Fruit fly (Drosophila melanogaster) whole organism: ENCODE data around the gene CG42304.

ENCODE experiments used
- CG8478 ChIP-seq: fragments of >200 bp; optimal IDR thresholded peaks from 2 replicates; lab custom pipeline; 2018; ENCODE audit warnings: inconsistent platforms
- Dll ChIP-seq: fragments of >200 bp; optimal IDR thresholded peaks from 2 replicates; lab custom pipeline; 2017
- EcR ChIP-seq, 2 experiments: fragments of >200 bp; optimal IDR thresholded peaks; 2 replicates each; lab custom pipeline; 2017; ENCODE audit warnings: missing biosample characterization in 2 of 2, missing genetic modification characterization in 2 of 2, missing genetic modification reagents in 2 of 2
- pan ChIP-seq: fragments of >200 bp; optimal IDR thresholded peaks from 2 replicates; lab custom pipeline; 2017
- psq ChIP-seq: fragments of >200 bp; optimal IDR thresholded peaks from 2 replicates; lab custom pipeline; 2017
- usp ChIP-seq: fragments of >200 bp; optimal IDR thresholded peaks from 2 replicates; lab custom pipeline; 2017; ENCODE audit warnings: missing biosample characterization, missing genetic modification characterization, mixed read lengths

CG42304 gene

DNA sequence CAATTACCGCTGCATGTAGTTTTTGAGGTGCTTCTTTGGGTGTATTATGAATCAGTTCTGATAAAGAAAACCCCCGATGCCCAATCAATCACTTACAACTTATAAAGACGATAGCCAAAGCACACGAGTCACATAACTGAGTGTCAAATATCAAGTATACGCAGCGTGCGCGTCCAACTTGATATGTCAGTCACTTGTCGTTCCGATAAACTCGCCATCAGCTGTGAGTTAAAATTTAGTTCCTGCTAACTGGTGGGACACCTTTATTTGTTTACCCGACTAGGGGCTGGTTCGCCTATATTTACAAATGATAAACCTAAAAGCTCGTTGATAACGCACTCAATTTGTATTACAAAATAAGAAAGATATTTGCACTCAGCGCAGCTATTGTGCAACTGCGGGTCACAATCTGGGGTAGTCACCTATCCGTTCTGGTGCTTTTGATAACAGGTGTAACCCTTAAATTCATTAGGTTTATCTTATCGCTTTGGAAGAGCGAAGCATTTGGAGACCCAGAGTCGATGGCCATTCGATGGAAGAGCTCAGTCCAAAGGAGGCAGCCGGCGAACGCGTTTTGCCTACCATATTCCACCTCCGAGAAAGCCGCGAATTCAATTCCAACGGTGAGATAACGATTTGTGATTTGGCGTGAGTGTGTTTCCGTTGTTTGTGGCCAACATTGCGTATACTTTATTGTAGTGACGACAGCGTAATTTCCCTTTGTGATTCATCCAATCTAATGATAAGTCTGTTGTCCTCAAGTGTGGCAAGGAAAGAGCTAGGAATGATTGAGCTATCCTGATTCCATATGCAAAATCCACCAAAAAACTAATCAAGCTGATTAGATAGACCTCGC, 4.1 kb upstream of the CG42304 start, which contains the start of gene CG1246:
Gene CG1246 (plus strand): TSS at position 526 of the 856 bp plus-strand sequence.
- TF ChIP-seq usp (GFP tag; lab: Kevin White, UChicago) (no peak), Dll (lab: Kevin White, UChicago) (no peak), CG8478 (lab: Kevin White, UChicago) (no peak)

DNA sequence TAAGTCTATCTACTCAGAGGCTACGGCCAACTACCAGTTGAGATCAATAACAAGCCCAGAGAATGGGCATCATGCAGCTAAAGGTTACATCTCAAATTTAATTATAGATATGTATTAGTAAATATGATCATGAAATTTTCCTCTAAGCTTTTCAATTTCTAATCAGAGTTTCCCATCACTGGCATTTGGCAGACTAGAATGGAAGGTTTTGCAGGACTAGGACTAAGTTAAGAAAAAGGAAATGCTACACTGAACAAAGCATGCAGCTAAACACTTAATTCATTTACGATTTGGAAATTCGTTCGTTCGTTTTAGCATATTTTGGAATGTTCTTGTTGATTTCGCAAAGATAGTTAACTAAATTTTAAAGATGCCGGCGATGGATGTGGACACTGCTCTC, 7.5 kb downstream of the CG42304 start, which contains the start of gene CG33233:
Gene CG33233 (plus strand): TSS at position 301 of the 400 bp plus-strand sequence.
- TF ChIP-seq Dll (lab: Kevin White, UChicago) (no peak), CG8478 (lab: Kevin White, UChicago) (no peak), pan (lab: Kevin White, UChicago) (no peak), psq (lab: Kevin White, UChicago) (no peak), usp (GFP tag; lab: Kevin White, UChicago) (no peak), EcR (GFP tag; optimal IDR thresholded peaks at IDR 0.05; lab: Kevin White, UChicago) (no peak)

DNA sequence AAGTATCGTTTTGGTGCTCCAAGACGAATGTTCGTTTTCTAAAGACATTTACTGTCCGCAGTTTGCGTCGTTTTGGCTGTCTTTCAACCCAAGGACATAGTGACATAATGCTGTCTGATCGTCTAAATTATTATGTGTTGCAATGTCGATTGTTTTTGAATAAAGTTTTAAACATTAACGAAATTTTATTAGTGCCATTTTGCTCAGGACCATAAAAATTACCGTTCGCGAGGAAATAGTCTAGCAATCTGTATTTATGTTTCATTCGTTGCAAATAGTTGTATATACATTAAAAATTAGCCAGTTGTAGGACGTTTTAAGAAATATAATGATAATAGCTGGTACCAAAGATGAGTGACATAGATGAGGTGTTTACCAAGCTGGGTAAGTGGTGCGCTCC, 9.4 kb downstream of the CG42304 start, which contains the start of gene CG33234:
Gene CG33234 (plus strand): TSS at position 301 of the 400 bp plus-strand sequence.
- no peak for TF ChIP-seq psq (lab: Kevin White, UChicago)

DNA sequence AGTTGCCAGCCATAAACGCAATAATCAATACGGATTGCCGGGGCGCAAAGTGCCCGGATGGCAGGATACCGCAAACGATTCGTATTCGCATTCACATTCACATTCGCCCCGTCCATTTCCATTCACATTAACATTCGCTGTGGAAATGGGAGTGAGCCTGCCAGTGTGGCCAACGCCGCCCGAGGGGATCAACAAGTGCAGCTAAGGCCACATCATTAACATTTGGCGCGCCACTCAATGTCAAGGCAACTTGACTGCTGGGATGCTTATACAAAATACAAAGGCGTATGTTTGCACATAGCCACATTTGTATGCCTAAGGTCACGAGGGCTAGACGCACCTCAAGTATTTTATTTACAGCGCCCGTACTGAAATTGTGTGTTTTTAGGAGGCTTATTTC, 50.6 kb downstream of the CG42304 start:
- TF ChIP-seq Dll (lab: Kevin White, UChicago) (no peak), EcR (GFP tag; optimal IDR thresholded peaks at IDR 0.05; lab: Kevin White, UChicago) (no peak), usp (GFP tag; lab: Kevin White, UChicago) (no peak), CG8478 (lab: Kevin White, UChicago) (no peak), psq (lab: Kevin White, UChicago) (no peak), pan (lab: Kevin White, UChicago) (no peak)
